Worm (Caenorhabditis elegans) whole organism, L1 larva: ENCODE data around the gene pqn-10.

Experiments used
- F16B12.6 ChIP-seq: fragments of 150-350 bp; optimal IDR thresholded peaks from 2 replicates; lab custom pipeline; 2014; ENCODE audit warnings: missing biosample characterization, missing genetic modification characterization
- Y116A8C.19 ChIP-seq: sonication (generic microtip); optimal IDR thresholded peaks from 2 replicates; lab custom pipeline; 2016; ENCODE audit warnings: missing compliant biosample characterization, missing genetic modification characterization, borderline replicate concordance
- aha-1 ChIP-seq: fragments of 150-350 bp; optimal IDR thresholded peaks from 2 replicates; lab custom pipeline; 2014; ENCODE audit warnings: missing biosample characterization, missing genetic modification characterization
- alr-1 ChIP-seq: fragments of 200-800 bp; sonication (Bioruptor generic); optimal IDR thresholded peaks from 2 replicates; lab custom pipeline; 2018; ENCODE audit warnings: borderline replicate concordance, mild to moderate bottlenecking, missing genetic modification characterization, missing compliant biosample characterization
- aly-2 ChIP-seq: fragments of 150-350 bp; optimal IDR thresholded peaks from 2 replicates; lab custom pipeline; 2014; ENCODE audit warnings: missing biosample characterization, missing genetic modification characterization
- blmp-1 ChIP-seq: fragments of 150-350 bp; optimal IDR thresholded peaks from 2 replicates; lab custom pipeline; 2014; ENCODE audit warnings: missing biosample characterization, missing genetic modification characterization
- ceh-88 ChIP-seq: fragments of 200-800 bp; sonication (Bioruptor generic); IDR thresholded peaks from 2 replicates; pipeline ENCODE4 v1.3.6; 2022; ENCODE audit warnings: missing genetic modification characterization, missing compliant biosample characterization
- dsc-1 ChIP-seq: sonication (generic microtip); optimal IDR thresholded peaks from 2 replicates; lab custom pipeline; 2016; ENCODE audit warnings: mild to moderate bottlenecking, missing genetic modification characterization, missing compliant biosample characterization
- efl-1 ChIP-seq, 4 experiments: fragments of 150-350 bp; optimal IDR thresholded peaks in 3 of 4; peaks in 1 of 4; 1 replicate in 1 of 4; 2 replicates in 3 of 4; lab custom pipeline; 2014; ENCODE audit warnings: missing biosample characterization in 2 of 4, missing genetic modification characterization in 2 of 4, missing genetic modification reagents in 2 of 4
- elt-2 ChIP-seq: sonication (generic microtip); optimal IDR thresholded peaks from 2 replicates; lab custom pipeline; 2016; ENCODE audit warnings: missing genetic modification characterization, mild to moderate bottlenecking, inconsistent platforms, missing compliant biosample characterization, missing genetic modification reagents
- elt-3 ChIP-seq, 6 experiments: fragments of 150-350 bp in 1 of 6; sonication (generic microtip); optimal IDR thresholded peaks; 2 replicates each; lab custom pipeline; 2017 to 2018; ENCODE audit warnings: missing biosample characterization in 6 of 6, missing genetic modification characterization in 6 of 6, inconsistent platforms in 1 of 6
- fos-1 ChIP-seq: fragments of 150-350 bp; optimal IDR thresholded peaks from 2 replicates; lab custom pipeline; 2014; ENCODE audit warnings: missing biosample characterization, missing genetic modification characterization
- irx-1 ChIP-seq: sonication (generic microtip); optimal IDR thresholded peaks from 2 replicates; lab custom pipeline; 2016; ENCODE audit warnings: missing genetic modification characterization, missing compliant biosample characterization
- isw-1 ChIP-seq: fragments of 200-800 bp; sonication (Bioruptor generic); IDR thresholded peaks from 2 replicates; pipeline ENCODE4 v1.3.6; 2022; ENCODE audit warnings: missing genetic modification characterization, missing compliant biosample characterization
- lin-14 ChIP-seq: fragments of 200-800 bp; sonication (Bioruptor generic); optimal IDR thresholded peaks from 2 replicates; lab custom pipeline; 2018; ENCODE audit warnings: mild to moderate bottlenecking, missing genetic modification characterization, moderate library complexity, missing compliant biosample characterization
- lin-35 ChIP-seq, 2 experiments: fragments of 150-350 bp; optimal IDR thresholded peaks; 2 replicates each; lab custom pipeline; 2014; ENCODE audit warnings: missing biosample characterization in 2 of 2, missing genetic modification characterization in 2 of 2, missing genetic modification reagents in 2 of 2
- lir-3 ChIP-seq: sonication (generic microtip); optimal IDR thresholded peaks from 2 replicates; lab custom pipeline; 2016; ENCODE audit warnings: mild to moderate bottlenecking, missing genetic modification characterization, moderate library complexity, missing compliant biosample characterization; ENCODE audit not compliant: poor library complexity
- mep-1 ChIP-seq: fragments of 150-350 bp; optimal IDR thresholded peaks from 2 replicates; lab custom pipeline; 2014; ENCODE audit warnings: missing biosample characterization, missing genetic modification characterization
- nhr-19 ChIP-seq: fragments of 200-800 bp; sonication (Bioruptor generic); conservative IDR thresholded peaks from 2 replicates; pipeline ENCODE4 v1.3.6; 2022; ENCODE audit warnings: missing genetic modification characterization, missing compliant biosample characterization
- nhr-20 ChIP-seq: sonication (generic microtip); optimal IDR thresholded peaks from 2 replicates; lab custom pipeline; 2016; ENCODE audit warnings: mild to moderate bottlenecking, missing genetic modification characterization, missing compliant biosample characterization
- nhr-47 ChIP-seq: sonication (generic microtip); optimal IDR thresholded peaks from 2 replicates; lab custom pipeline; 2016; ENCODE audit warnings: mild to moderate bottlenecking, missing genetic modification characterization, moderate library complexity, missing compliant biosample characterization
- nhr-71 ChIP-seq: sonication (generic microtip); optimal IDR thresholded peaks from 2 replicates; lab custom pipeline; 2016; ENCODE audit warnings: mild to moderate bottlenecking, missing genetic modification characterization, moderate library complexity, missing compliant biosample characterization
- nhr-85 ChIP-seq: sonication (generic microtip); peaks from one replicate; lab custom pipeline; 2016; ENCODE audit warnings: missing genetic modification characterization, inconsistent platforms, missing compliant biosample characterization
- nhr-90 ChIP-seq: sonication (generic microtip); optimal IDR thresholded peaks from 2 replicates; lab custom pipeline; 2016; ENCODE audit warnings: mild to moderate bottlenecking, missing genetic modification characterization, missing compliant biosample characterization; ENCODE audit not compliant: poor library complexity
- pqm-1 ChIP-seq: sonication (generic microtip); optimal IDR thresholded peaks from 3 replicates; lab custom pipeline; 2017; ENCODE audit warnings: missing biosample characterization, missing genetic modification characterization
- snpc-4 ChIP-seq: fragments of 150-350 bp; optimal IDR thresholded peaks from 2 replicates; lab custom pipeline; 2014; ENCODE audit warnings: missing biosample characterization, missing genetic modification characterization
- snu-23 ChIP-seq: sonication (generic microtip); optimal IDR thresholded peaks from 2 replicates; lab custom pipeline; 2016; ENCODE audit warnings: missing genetic modification characterization, missing compliant biosample characterization
- tbx-2 ChIP-seq: sonication (generic microtip); optimal IDR thresholded peaks from 2 replicates; lab custom pipeline; 2016; ENCODE audit warnings: missing genetic modification characterization, missing compliant biosample characterization
- unc-130 ChIP-seq: fragments of 150-350 bp; optimal IDR thresholded peaks from 2 replicates; lab custom pipeline; 2017; ENCODE audit warnings: missing biosample characterization, missing genetic modification characterization, inconsistent platforms
- unc-98 ChIP-seq: fragments of 200-800 bp; sonication (Bioruptor generic); IDR thresholded peaks from 2 replicates; pipeline ENCODE4 v1.3.6; 2022; ENCODE audit warnings: missing genetic modification characterization, missing compliant biosample characterization
- ztf-11 ChIP-seq, 2 experiments: sonication (generic microtip); optimal IDR thresholded peaks; 2 replicates each; lab custom pipeline; 2016 to 2017; ENCODE audit warnings: missing genetic modification characterization in 2 of 2, missing biosample characterization in 1 of 2, missing compliant biosample characterization in 1 of 2

pqn-10 gene

DNA sequence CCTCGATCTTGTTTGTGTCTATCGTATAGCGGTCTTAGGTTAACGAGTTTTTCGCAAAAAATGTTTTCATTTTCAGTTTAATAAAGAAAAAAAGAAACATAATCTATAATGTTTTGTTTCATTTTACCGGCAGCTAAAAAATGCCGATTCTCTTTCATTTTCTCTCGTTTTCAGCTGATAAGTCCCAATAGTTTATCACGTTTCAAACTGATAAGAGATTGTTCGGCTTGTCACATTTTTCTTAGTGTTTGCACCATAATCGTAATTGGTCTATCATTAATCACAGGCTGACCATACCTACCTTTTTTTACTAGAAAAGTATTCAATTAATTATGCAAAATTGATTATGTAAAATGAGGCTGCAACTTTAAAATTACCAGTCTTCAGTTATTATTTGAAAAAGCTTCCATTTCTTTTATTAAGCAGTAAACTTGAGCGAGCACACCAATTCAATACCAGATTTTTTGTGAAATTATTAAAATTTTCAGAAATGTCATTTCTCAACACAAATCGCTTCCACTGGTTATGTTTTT, 32.7 kb upstream of the pqn-10 start, which contains the start of gene F23F12.13:
Gene F23F12.13 (plus strand): TSS at position 483 of the 533 bp plus-strand sequence.
- TF ChIP-seq aly-2 (tag; lab: Kevin White, UChicago) (no peak), efl-1 (optimal IDR thresholded peaks at IDR 0.05; lab: Kevin White, UChicago) (no peak), efl-1 (GFP tag; optimal IDR thresholded peaks at IDR 0.05 in 1 of 2; lab: Kevin White, UChicago) (peak in 1 of 2 experiments; percentile 69), pqm-1 (tag; lab: Kevin White, UChicago) (no peak), aha-1 (tag; lab: Kevin White, UChicago) (no peak), elt-2 (peak; percentile 84), snpc-4 (no peak)

DNA sequence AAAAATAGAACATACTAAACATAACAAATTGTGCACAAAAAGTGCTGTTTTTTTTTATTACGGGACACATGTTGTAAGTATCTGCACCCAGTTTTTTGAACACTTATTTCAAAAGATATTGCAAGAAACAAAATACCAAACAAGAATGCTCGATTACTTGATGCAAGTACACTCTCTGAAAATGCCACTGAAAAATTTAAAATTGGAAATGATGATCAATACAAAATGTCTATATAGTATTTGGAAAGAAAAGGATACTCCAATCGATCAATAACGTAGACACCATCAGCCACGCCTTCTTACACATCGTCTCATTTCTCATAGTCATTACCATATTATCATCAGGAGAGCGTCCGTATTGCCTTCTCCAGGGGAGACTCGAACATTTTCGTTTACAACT, 29.8 kb upstream of the pqn-10 start, which contains the start of gene sdz-15:
Gene sdz-15 (plus strand): TSS at position 301 of the 400 bp plus-strand sequence.
- no peak for TF ChIP-seq aha-1 (tag; lab: Kevin White, UChicago)
- no peak for TF ChIP-seq nhr-47 (tag; lab: Kevin White, UChicago)
- TF ChIP-seq lir-3 (tag; lab: Kevin White, UChicago) = no peak
- no peak for TF ChIP-seq alr-1 (tag; lab: Kevin White, UChicago)
- TF ChIP-seq mep-1 = no peak
- no peak for TF ChIP-seq ztf-11 (tag; optimal IDR thresholded peaks at IDR 0.05; lab: Kevin White, UChicago)

DNA sequence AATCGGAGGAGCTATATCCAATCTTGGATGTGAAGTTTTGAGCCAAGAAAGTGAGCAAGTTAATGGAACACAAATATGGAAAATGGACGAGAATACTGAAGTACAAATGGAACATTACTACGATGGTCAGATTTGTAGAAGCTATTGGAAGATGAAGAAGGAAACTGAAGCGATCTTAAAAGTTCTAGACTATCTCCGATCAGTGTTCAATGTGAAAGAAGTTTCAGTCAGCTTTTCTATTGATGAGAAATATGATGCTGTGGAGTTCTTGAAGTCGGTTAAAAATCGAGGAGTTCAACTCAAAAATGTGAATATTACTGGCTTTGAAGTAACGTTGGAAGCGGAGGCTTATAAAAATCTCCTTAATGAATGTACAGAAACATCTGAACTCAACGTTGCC, 28.9 kb upstream of the pqn-10 start:
- TF ChIP-seq efl-1 (optimal IDR thresholded peaks at IDR 0.05; lab: Kevin White, UChicago) = no peak
- TF ChIP-seq efl-1 (GFP tag; optimal IDR thresholded peaks at IDR 0.05 in 1 of 2; lab: Kevin White, UChicago) = peak in 1 of 2 experiments; percentile 71
- TF ChIP-seq nhr-85 (tag; lab: Kevin White, UChicago) = no peak

DNA sequence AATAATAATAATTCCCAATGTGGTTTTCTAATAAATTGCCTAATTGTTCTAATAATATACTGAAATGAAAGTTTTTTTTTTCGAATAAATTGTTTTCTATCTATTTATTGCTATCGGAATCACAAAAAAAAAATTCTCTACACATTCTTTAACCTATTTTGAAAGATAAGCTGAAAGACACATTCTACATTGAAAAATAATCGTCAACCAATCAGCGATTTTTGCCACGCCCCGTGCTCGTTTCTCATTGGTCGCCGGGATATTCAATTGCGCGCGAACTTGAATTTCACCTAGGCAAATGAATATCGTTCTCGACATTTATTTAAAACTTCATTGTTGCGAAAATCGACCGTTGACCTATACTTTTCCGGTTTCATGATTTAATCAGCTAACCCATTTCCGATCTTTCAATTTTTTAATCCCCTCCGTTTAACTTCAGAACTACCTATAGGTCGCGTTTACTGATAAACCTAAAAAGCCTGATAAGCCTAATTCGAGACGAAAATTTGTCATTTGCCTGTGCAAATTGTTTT, 27.9 kb upstream of the pqn-10 start, which contains the start of gene F23F12.3:
Gene F23F12.3 (plus strand): TSS at position 483 of the 533 bp plus-strand sequence.
- TF ChIP-seq elt-2 (peak; percentile 32), Y116A8C.19 (tag; lab: Kevin White, UChicago) (no peak)

DNA sequence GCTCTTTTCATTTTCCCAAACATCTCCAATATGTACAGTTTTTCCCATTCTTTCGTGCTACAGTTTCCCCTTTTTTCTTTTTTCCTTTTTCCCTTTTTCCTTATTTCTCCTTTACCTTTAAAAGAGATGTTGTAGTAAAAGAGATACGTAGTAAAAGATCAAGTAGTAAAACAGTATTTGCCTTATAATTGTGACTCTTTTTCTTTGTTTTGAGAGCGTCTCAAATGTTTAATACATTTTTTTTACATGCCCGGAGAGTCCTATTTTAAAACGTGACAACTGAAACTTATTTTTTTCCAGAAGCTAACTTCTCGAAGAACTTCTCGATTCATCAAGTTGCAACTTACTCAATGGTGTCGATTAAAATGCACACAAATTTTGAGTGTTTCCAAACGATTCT, 20.2 kb upstream of the pqn-10 start, which contains the start of gene F23F12.12:
Gene F23F12.12 (plus strand): TSS at position 301 of the 400 bp plus-strand sequence.
- TF ChIP-seq dsc-1 (no peak), F16B12.6 (tag; lab: Kevin White, UChicago) (no peak)

DNA sequence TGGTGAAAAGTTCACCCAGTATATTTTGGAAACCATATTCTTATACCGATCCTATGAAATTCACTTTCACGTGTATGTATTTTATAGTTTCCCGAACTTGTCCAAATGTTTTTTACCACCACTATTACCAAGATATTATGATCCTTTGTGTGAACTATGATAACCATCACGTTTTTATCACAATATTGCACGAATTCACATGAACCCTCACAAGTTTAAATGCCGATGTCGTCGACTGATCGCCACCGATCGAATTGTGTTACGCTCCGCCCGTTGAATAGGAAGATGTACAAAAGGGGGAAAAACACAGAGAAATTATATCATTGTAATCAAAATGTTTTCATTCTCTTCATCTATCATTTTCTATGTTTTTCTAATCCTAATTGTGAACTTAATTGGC, 19.7 kb upstream of the pqn-10 start:
- peak; percentile 14 for TF ChIP-seq nhr-90 (tag; lab: Kevin White, UChicago)
- TF ChIP-seq unc-130 (tag; lab: Kevin White, UChicago) = peak; percentile 24
- no peak for TF ChIP-seq ceh-88 (GFP tag; lab: Robert Waterston, UW)
- no peak for TF ChIP-seq isw-1
- TF ChIP-seq lin-14 = peak; percentile 8
- peak; percentile 28 for TF ChIP-seq snu-23
- TF ChIP-seq nhr-85 (tag; lab: Kevin White, UChicago) = peak; percentile 72
- TF ChIP-seq lin-35 (GFP tag; optimal IDR thresholded peaks at IDR 0.05; lab: Kevin White, UChicago) = peak in 1 of 2 experiments; percentile 33
- peak; percentile 49 for TF ChIP-seq nhr-19 (GFP tag; lab: Robert Waterston, UW)
- no peak for TF ChIP-seq unc-98 (GFP tag; lab: Robert Waterston, UW)
- no peak for TF ChIP-seq irx-1 (tag; lab: Kevin White, UChicago)
- peak; percentile 42 for TF ChIP-seq nhr-71 (tag; lab: Kevin White, UChicago)
- TF ChIP-seq tbx-2 (tag; lab: Kevin White, UChicago) = no peak
- TF ChIP-seq elt-3 (tag; optimal IDR thresholded peaks at IDR 0.05; lab: Kevin White, UChicago) = peak in 1 of 6 experiments; percentile 93
- TF ChIP-seq nhr-20 (tag; lab: Kevin White, UChicago) = peak; percentile 58
- TF ChIP-seq fos-1 = no peak
- TF ChIP-seq aly-2 (tag; lab: Kevin White, UChicago) = no peak
- peak; percentile 47 for TF ChIP-seq blmp-1 (tag; lab: Kevin White, UChicago)
- TF ChIP-seq, all 84 proteins: peak for 11
